Fruit fly (Drosophila melanogaster): ENCODE results near the gene CG13068.

Gene CG13068

DNA sequence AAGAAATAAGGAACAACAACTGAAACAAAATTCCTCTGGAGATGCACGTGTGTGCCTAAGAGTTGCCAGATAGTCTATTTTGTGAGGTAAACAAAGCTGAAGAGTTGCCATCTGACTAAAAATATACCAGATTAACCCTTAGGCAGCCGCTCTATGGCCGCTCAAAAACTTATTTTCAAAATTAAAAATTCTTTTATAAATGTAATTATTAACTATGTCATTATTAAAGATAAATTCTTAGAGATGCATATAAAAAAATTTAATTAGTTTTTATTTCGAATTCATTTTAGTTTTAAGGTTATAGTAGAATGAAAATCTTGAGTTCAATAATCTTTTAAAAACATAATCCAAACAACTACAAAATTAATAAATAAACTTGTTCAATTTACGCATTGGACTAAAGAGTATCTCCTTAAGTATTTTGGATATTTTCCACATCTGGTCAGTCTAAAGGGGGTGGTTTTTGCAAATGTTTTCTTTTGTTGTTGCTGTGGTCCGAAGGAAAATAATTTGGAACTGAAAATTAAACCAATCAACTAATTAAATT lies 40.5 kb upstream of the CG13068 start, which contains the start of gene Tmx3 (continued):
- TF ChIP-seq CG17802 (tag; optimal IDR thresholded peaks at IDR 0.05) = peak; percentile 67
- no peak for TF ChIP-seq B-H2 (GFP tag; optimal IDR thresholded peaks at IDR 0.05)
- peak; percentile 95 for TF ChIP-seq Ets65A (GFP tag)
- no peak for TF ChIP-seq Dref (GFP tag; IDR thresholded peaks at IDR 0.05)
- no peak for TF ChIP-seq z (GFP tag; IDR thresholded peaks at IDR 0.05)
- TF ChIP-seq Ets97D (GFP tag; optimal IDR thresholded peaks at IDR 0.05) = peak; percentile 62
- TF ChIP-seq CG13287 (GFP tag; IDR thresholded peaks at IDR 0.05; ENCODE audit: partially characterized antibody) = peak; percentile 17; the same call in 1 of the 2 replicates
- no peak for TF ChIP-seq CG13894 (tag; optimal IDR thresholded peaks at IDR 0.05)
- TF ChIP-seq CG13123 (GFP tag; optimal IDR thresholded peaks at IDR 0.05) = peak; percentile 79
- TF ChIP-seq otp (GFP tag; IDR thresholded peaks at IDR 0.05) = peak; percentile 91
- TF ChIP-seq cwo (GFP tag; optimal IDR thresholded peaks at IDR 0.05) = peak; percentile 90
- peak; percentile 91 for TF ChIP-seq CG11504 (tag; optimal IDR thresholded peaks at IDR 0.05)
- TF ChIP-seq CG2120 (GFP tag; optimal IDR thresholded peaks at IDR 0.05) = peak; percentile 88
- TF ChIP-seq CG10321 (GFP tag; IDR thresholded peaks at IDR 0.05) = peak; percentile 55; the same call in 1 of the 2 replicates
- TF ChIP-seq Nf-YA (GFP tag; IDR thresholded peaks at IDR 0.05) = peak; percentile 81
- peak; percentile 69 for TF ChIP-seq CG15514 (GFP tag; optimal IDR thresholded peaks at IDR 0.05)
- no peak for TF ChIP-seq gro (GFP tag; optimal IDR thresholded peaks at IDR 0.05)
- TF ChIP-seq GATAe (GFP tag; conservative IDR thresholded peaks at IDR 0.05) = peak; percentile 42
- peak; percentile 84 for TF ChIP-seq CG18619 (GFP tag; optimal IDR thresholded peaks at IDR 0.05)
- peak; percentile 27 for TF ChIP-seq jing (GFP tag; optimal IDR thresholded peaks at IDR 0.05)
- peak; percentile 82 for TF ChIP-seq ind (GFP tag; optimal IDR thresholded peaks at IDR 0.05)
- peak; percentile 87 for TF ChIP-seq CG10654 (GFP tag; optimal IDR thresholded peaks at IDR 0.05)
- TF ChIP-seq C15 (GFP tag; IDR thresholded peaks at IDR 0.05) = peak; percentile 76; the same call in 2 of the 3 replicates
- peak; percentile 65 for TF ChIP-seq CG10462 (GFP tag; optimal IDR thresholded peaks at IDR 0.05)
- no peak for TF ChIP-seq fd64A (GFP tag; optimal IDR thresholded peaks at IDR 0.05)
- TF ChIP-seq crc (GFP tag; optimal IDR thresholded peaks at IDR 0.05) = no peak
- peak; percentile 46 for TF ChIP-seq CG6813 (GFP tag; optimal IDR thresholded peaks at IDR 0.05)
- no peak for TF ChIP-seq CG34376 (GFP tag; optimal IDR thresholded peaks at IDR 0.05)
- peak; percentile 50 for TF ChIP-seq CG8281 (tag; optimal IDR thresholded peaks at IDR 0.05)
- peak; percentile 27 for TF ChIP-seq schlank (tag; optimal IDR thresholded peaks at IDR 0.05)
- TF ChIP-seq Ptx1 (GFP tag; IDR thresholded peaks at IDR 0.05) = peak; percentile 95
- TF ChIP-seq sqz (GFP tag; optimal IDR thresholded peaks at IDR 0.05) = no peak
- TF ChIP-seq Nf-YB (GFP tag; optimal IDR thresholded peaks at IDR 0.05) = no peak
- no peak for TF ChIP-seq CG17568 (GFP tag; optimal IDR thresholded peaks at IDR 0.05)
- TF ChIP-seq Aef1 (GFP tag; IDR thresholded peaks at IDR 0.05) = peak; percentile 90
- peak; percentile 41 for TF ChIP-seq CG33213 (GFP tag; optimal IDR thresholded peaks at IDR 0.05)
- peak; percentile 68 for TF ChIP-seq CG4360 (GFP tag; IDR thresholded peaks at IDR 0.05)
- TF ChIP-seq mirr (GFP tag; optimal IDR thresholded peaks at IDR 0.05) = no peak
- no peak for TF ChIP-seq kni (GFP tag; optimal IDR thresholded peaks at IDR 0.05)
- TF ChIP-seq lilli (GFP tag; optimal IDR thresholded peaks at IDR 0.05) = peak; percentile 82
- peak; percentile 74 for TF ChIP-seq CG9437 (GFP tag; optimal IDR thresholded peaks at IDR 0.05)
- peak; percentile 87 for TF ChIP-seq CG12155 (GFP tag; optimal IDR thresholded peaks at IDR 0.05)
- TF ChIP-seq CG18011 (GFP tag; optimal IDR thresholded peaks at IDR 0.05) = peak; percentile 57
- peak; percentile 30; the same call in 1 of the 2 replicates for TF ChIP-seq ham (GFP tag; IDR thresholded peaks at IDR 0.05)
- TF ChIP-seq CG10209 (GFP tag; optimal IDR thresholded peaks at IDR 0.05) = peak; percentile 90
- TF ChIP-seq fd3F (GFP tag; optimal IDR thresholded peaks at IDR 0.05) = peak; percentile 86
- TF ChIP-seq Hr3 (GFP tag; optimal IDR thresholded peaks at IDR 0.05) = peak; percentile 93
- no peak for TF ChIP-seq CG16813 (GFP tag; IDR thresholded peaks at IDR 0.05; ENCODE audit: partially characterized antibody)
- no peak for TF ChIP-seq NK7.1 (GFP tag; optimal IDR thresholded peaks at IDR 0.05)
- TF ChIP-seq CG4854 (GFP tag; optimal IDR thresholded peaks at IDR 0.05) = peak; percentile 50
